Fruit fly (Drosophila melanogaster): Measurements from ENCODE around the gene Pcif1.

dm6 chr3L:20747299-20747925 is 38.6 kb downstream of the Pcif1 start:
- TF ChIP-seq bab1 (GFP tag; optimal IDR thresholded peaks at IDR 0.05), result no peak
- TF ChIP-seq CG11617 (GFP tag; optimal IDR thresholded peaks at IDR 0.05), result no peak
- no peak for TF ChIP-seq toe (GFP tag; optimal IDR thresholded peaks at IDR 0.05)
- no peak for TF ChIP-seq CG7045 (GFP tag; optimal IDR thresholded peaks at IDR 0.05)
- no peak for TF ChIP-seq Hr96 (GFP tag; optimal IDR thresholded peaks at IDR 0.05)
- no peak for TF ChIP-seq cnc (optimal IDR thresholded peaks at IDR 0.05)
- no peak for TF ChIP-seq tj (GFP tag; optimal IDR thresholded peaks at IDR 0.05)
- TF ChIP-seq kay (GFP tag; ENCODE audit: borderline replicate concordance), result no peak
- TF ChIP-seq CG33017 (tag; optimal IDR thresholded peaks at IDR 0.05), result no peak

All from whole organism, adult.